Fruit fly (Drosophila melanogaster) whole organism, wandering third instar larva: ENCODE results near the gene mus101.

ENCODE experiments used
- Dif ChIP-seq: fragments of 200-275, 200-300 bp; sonication (Bioruptor generic); optimal IDR thresholded peaks from 2 replicates; lab custom pipeline; 2018; ENCODE audit warnings: missing biosample characterization, missing genetic modification characterization; ENCODE audit not compliant: partially characterized antibody
- GATAd ChIP-seq: sonication (Bioruptor generic); optimal IDR thresholded peaks from 2 replicates; lab custom pipeline; 2016; ENCODE audit warnings: missing biosample characterization, missing genetic modification characterization
- HLH106 ChIP-seq: fragments of 200-800 bp; optimal IDR thresholded peaks from 3 replicates; lab custom pipeline; 2019; ENCODE audit warnings: missing biosample characterization, mild to moderate bottlenecking, missing genetic modification characterization, moderate library complexity
- Hnf4 ChIP-seq: fragments of 200-800 bp; sonication (Bioruptor generic); optimal IDR thresholded peaks from 2 replicates; lab custom pipeline; 2016; ENCODE audit warnings: missing biosample characterization, mild to moderate bottlenecking, missing genetic modification characterization
- Jra ChIP-seq: sonication (Bioruptor generic); optimal IDR thresholded peaks from 2 replicates; lab custom pipeline; 2016; ENCODE audit warnings: missing biosample characterization, missing genetic modification characterization
- Myc ChIP-seq: fragments of >200 bp; optimal IDR thresholded peaks from 2 replicates; lab custom pipeline; 2017
- OdsH ChIP-seq: fragments of 200-800 bp; sonication (Bioruptor generic); optimal IDR thresholded peaks from 2 replicates; lab custom pipeline; 2016; ENCODE audit warnings: missing biosample characterization, mild to moderate bottlenecking, missing genetic modification characterization
- Rel ChIP-seq, 2 experiments: fragments of 200-800 bp; sonication (Bioruptor generic) in 1 of 2; optimal IDR thresholded peaks; 2 replicates in 1 of 2; 3 replicates in 1 of 2; lab custom pipeline; 2016 to 2019; ENCODE audit warnings: mild to moderate bottlenecking in 2 of 2, missing biosample characterization in 2 of 2, missing genetic modification characterization in 2 of 2, moderate library complexity in 1 of 2
- Sp1 ChIP-seq: fragments of 200-800 bp; sonication (Bioruptor generic); optimal IDR thresholded peaks from 3 replicates; lab custom pipeline; 2019; ENCODE audit warnings: missing biosample characterization, mild to moderate bottlenecking, missing genetic modification characterization, moderate library complexity
- Vsx2 ChIP-seq: fragments of 200-300, 225-300 bp; sonication (Bioruptor generic); optimal IDR thresholded peaks from 2 replicates; lab custom pipeline; 2018; ENCODE audit warnings: missing biosample characterization, missing genetic modification characterization; ENCODE audit not compliant: partially characterized antibody
- br ChIP-seq: fragments of 200-800 bp; sonication (Bioruptor generic); optimal IDR thresholded peaks from 2 replicates; lab custom pipeline; 2016; ENCODE audit warnings: missing biosample characterization, missing genetic modification characterization
- brk ChIP-seq: fragments of 200-800 bp; sonication (Bioruptor generic); optimal IDR thresholded peaks from 2 replicates; lab custom pipeline; 2016; ENCODE audit warnings: missing biosample characterization, mild to moderate bottlenecking, missing genetic modification characterization
- dmrt93B ChIP-seq: fragments of 200-800 bp; sonication (Bioruptor generic); optimal IDR thresholded peaks from 2 replicates; lab custom pipeline; 2018; ENCODE audit warnings: missing biosample characterization, mild to moderate bottlenecking, missing genetic modification characterization
- dsf ChIP-seq: sonication (Bioruptor generic); optimal IDR thresholded peaks from 2 replicates; lab custom pipeline; 2016; ENCODE audit warnings: missing biosample characterization, missing genetic modification characterization, borderline replicate concordance
- ey ChIP-seq: fragments of 200-800 bp; sonication (Bioruptor generic); optimal IDR thresholded peaks from 2 replicates; lab custom pipeline; 2016; ENCODE audit warnings: missing biosample characterization, missing genetic modification characterization
- foxo ChIP-seq, 2 experiments: fragments of 200-800 bp; sonication (Bioruptor generic); optimal IDR thresholded peaks; 2 replicates in 1 of 2; 3 replicates in 1 of 2; lab custom pipeline; 2016 to 2017; ENCODE audit warnings: missing biosample characterization in 2 of 2, missing genetic modification characterization in 2 of 2
- fru ChIP-seq: fragments of 200-800 bp; sonication (Bioruptor generic); optimal IDR thresholded peaks from 3 replicates; lab custom pipeline; 2016; ENCODE audit warnings: missing biosample characterization, mild to moderate bottlenecking, missing genetic modification characterization
- h ChIP-seq: fragments of 200-800 bp; sonication (Bioruptor generic); optimal IDR thresholded peaks from 3 replicates; lab custom pipeline; 2016; ENCODE audit warnings: missing biosample characterization, mild to moderate bottlenecking, missing genetic modification characterization
- jim ChIP-seq: fragments of 175-275, 200-325 bp; sonication (Bioruptor generic); optimal IDR thresholded peaks from 2 replicates; lab custom pipeline; 2016; ENCODE audit warnings: missing biosample characterization, mild to moderate bottlenecking, missing genetic modification characterization
- lola ChIP-seq: fragments of >200 bp; optimal IDR thresholded peaks from 2 replicates; lab custom pipeline; 2017; ENCODE audit warnings: missing biosample characterization, missing genetic modification characterization
- psq ChIP-seq: fragments of 200-800 bp; sonication (Bioruptor generic); optimal IDR thresholded peaks from 3 replicates; lab custom pipeline; 2017; ENCODE audit warnings: missing biosample characterization, mild to moderate bottlenecking, missing genetic modification characterization, moderate library complexity
- rgr ChIP-seq: fragments of 200-800 bp; sonication (Bioruptor generic); optimal IDR thresholded peaks from 3 replicates; lab custom pipeline; 2016; ENCODE audit warnings: missing biosample characterization, mild to moderate bottlenecking, missing genetic modification characterization
- sage ChIP-seq: fragments of 200-800 bp; sonication (Bioruptor generic); optimal IDR thresholded peaks from 2 replicates; lab custom pipeline; 2016; ENCODE audit warnings: missing biosample characterization, mild to moderate bottlenecking, missing genetic modification characterization
- sv ChIP-seq: fragments of 200-800 bp; sonication (Bioruptor generic); optimal IDR thresholded peaks from 3 replicates; lab custom pipeline; 2016; ENCODE audit warnings: missing biosample characterization, missing genetic modification characterization
- tai ChIP-seq: sonication (Bioruptor generic); optimal IDR thresholded peaks from 2 replicates; lab custom pipeline; 2016; ENCODE audit warnings: missing biosample characterization, missing genetic modification characterization
- usp ChIP-seq: fragments of >200 bp; optimal IDR thresholded peaks from 2 replicates; lab custom pipeline; 2017; ENCODE audit warnings: missing biosample characterization, missing genetic modification characterization
- woc ChIP-seq: sonication (Bioruptor generic); optimal IDR thresholded peaks from 2 replicates; lab custom pipeline; 2016; ENCODE audit warnings: missing biosample characterization, mild to moderate bottlenecking, missing genetic modification characterization

mus101 gene

dm6 chrX:13747635-13748467 lies 25.8 kb downstream of the mus101 start:
- TF ChIP-seq Sp1 (peak; percentile 7), sage (peak; percentile 5), Hnf4 (GFP tag; lab: Kevin White, UChicago) (no peak), fru (GFP tag; lab: Kevin White, UChicago) (peak; percentile 33), rgr (GFP tag; lab: Kevin White, UChicago) (peak; percentile 6), Vsx2 (GFP tag; lab: Kevin White, UChicago) (no peak), Dif (no peak), brk (peak; percentile 36), foxo (GFP tag; optimal IDR thresholded peaks at IDR 0.05; lab: Kevin White, UChicago) (no peak), jim (GFP tag; lab: Kevin White, UChicago) (no peak), Myc (lab: Kevin White, UChicago) (peak; percentile 52)

dm6 chrX:13748906-13749872 lies 27.1 kb downstream of the mus101 start:
- TF ChIP-seq woc (GFP tag; lab: Kevin White, UChicago) (peak; percentile 14), br (peak; percentile 1), rgr (GFP tag; lab: Kevin White, UChicago) (peak; percentile 41), ey (GFP tag; lab: Kevin White, UChicago) (peak; percentile 42), OdsH (GFP tag; lab: Kevin White, UChicago) (peak; percentile 39), Rel (GFP tag; optimal IDR thresholded peaks at IDR 0.05; lab: Kevin White, UChicago) (no peak), Rel (tag; optimal IDR thresholded peaks at IDR 0.05; lab: Kevin White, UChicago) (peak; percentile 42), tai (GFP tag; lab: Kevin White, UChicago) (no peak), dmrt93B (GFP tag; lab: Kevin White, UChicago) (peak; percentile 16), lola (no peak), sv (peak; percentile 60), HLH106 (tag; lab: Kevin White, UChicago) (peak; percentile 38), fru (GFP tag; lab: Kevin White, UChicago) (peak; percentile 53), Sp1 (peak; percentile 51), Vsx2 (GFP tag; lab: Kevin White, UChicago) (no peak), Dif (no peak), foxo (GFP tag; optimal IDR thresholded peaks at IDR 0.05; lab: Kevin White, UChicago) (peak in 1 of 2 experiments; percentile 49), sage (no peak), psq (GFP tag; lab: Kevin White, UChicago) (peak; percentile 58), dsf (GFP tag; lab: Kevin White, UChicago) (no peak), h (GFP tag; lab: Kevin White, UChicago) (peak; percentile 25), GATAd (GFP tag; lab: Kevin White, UChicago) (no peak)

- no peak for TF ChIP-seq h (GFP tag; lab: Kevin White, UChicago)
- TF ChIP-seq lola, result no peak
- TF ChIP-seq rgr (GFP tag; lab: Kevin White, UChicago), result no peak
- TF ChIP-seq Jra (GFP tag; lab: Kevin White, UChicago), result no peak
- TF ChIP-seq Vsx2 (GFP tag; lab: Kevin White, UChicago), result no peak
Observed at dm6 chrX:13749873-13750241, 27.8 kb downstream of the mus101 start.

dm6 chrX:13752543-13753046 lies 30.5 kb downstream of the mus101 start:
- TF ChIP-seq sv, result no peak
- TF ChIP-seq usp, result no peak
- no peak for TF ChIP-seq foxo (GFP tag; optimal IDR thresholded peaks at IDR 0.05; lab: Kevin White, UChicago)
- TF ChIP-seq sage, result no peak
